Worm (Caenorhabditis elegans): Measurements from ENCODE around the gene Y57E12AL.1.

Gene Y57E12AL.1

ce11 chrV:7106499-7107152, 46.3 kb downstream of the Y57E12AL.1 start:
- TF ChIP-seq lin-39 (tag; optimal IDR thresholded peaks at IDR 0.05) (no peak), hlh-4 (tag; optimal IDR thresholded peaks at IDR 0.05) (no peak), ets-5 (GFP tag; IDR thresholded peaks at IDR 0.05) (no peak), lin-14 (GFP tag; optimal IDR thresholded peaks at IDR 0.05) (peak; percentile 44), swsn-7 (tag; optimal IDR thresholded peaks at IDR 0.05) (no peak), fkh-10 (GFP tag; optimal IDR thresholded peaks at IDR 0.05) (peak; percentile 60), ceh-8 (GFP tag; optimal IDR thresholded peaks at IDR 0.05) (no peak), alr-1 (tag; optimal IDR thresholded peaks at IDR 0.05; ENCODE audit: borderline replicate concordance) (no peak)

- TF ChIP-seq snu-23 (GFP tag; optimal IDR thresholded peaks at IDR 0.05): no peak
- TF ChIP-seq fkh-10 (GFP tag; optimal IDR thresholded peaks at IDR 0.05): peak; percentile 55
- TF ChIP-seq nhr-19 (GFP tag; conservative IDR thresholded peaks at IDR 0.05): no peak
- no peak for TF ChIP-seq hlh-4 (tag; optimal IDR thresholded peaks at IDR 0.05)
- peak; percentile 26 for TF ChIP-seq lin-14 (GFP tag; optimal IDR thresholded peaks at IDR 0.05)
- no peak for TF ChIP-seq hlh-17 (GFP tag; optimal IDR thresholded peaks at IDR 0.05; ENCODE audit: borderline replicate concordance)
Measured at ce11 chrV:7110370-7110769, 50.0 kb downstream of the Y57E12AL.1 start.

- no peak for TF ChIP-seq lin-35 (GFP tag; optimal IDR thresholded peaks at IDR 0.05)
- TF ChIP-seq irx-1 (tag; optimal IDR thresholded peaks at IDR 0.05): peak; percentile 12
- TF ChIP-seq tlp-1 (tag; optimal IDR thresholded peaks at IDR 0.05): no peak
- no peak for TF ChIP-seq nhr-237 (tag; optimal IDR thresholded peaks at IDR 0.05)
- peak; percentile 28 for TF ChIP-seq nhr-71 (tag; optimal IDR thresholded peaks at IDR 0.05)
- TF ChIP-seq lin-14 (GFP tag; optimal IDR thresholded peaks at IDR 0.05): peak; percentile 79
- TF ChIP-seq zag-1 (tag; optimal IDR thresholded peaks at IDR 0.05): no peak
- TF ChIP-seq nhr-84 (tag; optimal IDR thresholded peaks at IDR 0.05): no peak
- no peak for TF ChIP-seq mep-1 (tag; optimal IDR thresholded peaks at IDR 0.05)
- TF ChIP-seq ceh-8 (GFP tag; optimal IDR thresholded peaks at IDR 0.05): no peak
- peak in 1 of 2 experiments; percentile 23 for TF ChIP-seq lsy-2 (tag; optimal IDR thresholded peaks at IDR 0.05)
- no peak for TF ChIP-seq sox-4 (tag; optimal IDR thresholded peaks at IDR 0.05)
- TF ChIP-seq ces-1 (GFP tag; optimal IDR thresholded peaks at IDR 0.05): peak; percentile 63
- TF ChIP-seq blmp-1 (tag; optimal IDR thresholded peaks at IDR 0.05): peak; percentile 22
- peak; percentile 89 for TF ChIP-seq fkh-10 (GFP tag; optimal IDR thresholded peaks at IDR 0.05)
- TF ChIP-seq lin-15B (tag; optimal IDR thresholded peaks at IDR 0.05): no peak
- no peak for TF ChIP-seq nhr-47 (tag; optimal IDR thresholded peaks at IDR 0.05)
- no peak for TF ChIP-seq nhr-20 (tag; optimal IDR thresholded peaks at IDR 0.05)
- no peak for TF ChIP-seq nhr-12 (tag; optimal IDR thresholded peaks at IDR 0.05)
Measured at ce11 chrV:7111276-7111675, 50.9 kb downstream of the Y57E12AL.1 start.

DNA sequence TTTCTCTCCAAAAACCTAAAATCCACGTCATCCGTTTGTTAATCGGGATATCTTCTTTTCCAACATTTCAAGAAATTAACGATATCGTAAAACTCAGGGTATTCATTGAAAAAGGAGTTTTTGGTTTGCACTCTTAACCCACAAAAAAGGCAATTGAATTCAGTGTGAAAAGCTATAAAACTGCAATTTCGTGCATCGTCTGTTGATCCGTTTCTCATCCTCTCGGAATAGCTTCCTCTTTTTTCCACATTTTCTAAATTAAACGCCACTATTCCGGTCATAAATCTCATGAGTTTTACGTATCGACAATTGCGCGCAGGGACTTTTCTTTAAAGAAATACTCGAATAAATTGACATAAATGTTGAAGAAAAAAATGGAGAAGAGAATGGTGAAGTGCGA, 51.9 kb downstream of the Y57E12AL.1 start:
- TF ChIP-seq ceh-63 (GFP tag; optimal IDR thresholded peaks at IDR 0.05): peak; percentile 84
- TF ChIP-seq egl-27 (tag; optimal IDR thresholded peaks at IDR 0.05): no peak
